Fruit fly (Drosophila melanogaster) whole organism, embryonic: ENCODE measurements around the gene Rbcn-3B.

Source experiments
- Adf1 ChIP-seq: fragments of 200-800 bp; sonication (Bioruptor generic); IDR thresholded peaks from 2 replicates; pipeline ENCODE4 v1.3.6; 2022; ENCODE audit warnings: missing biosample characterization, missing genetic modification characterization
- Antp ChIP-seq: fragments of 200-800 bp; sonication (Bioruptor generic); optimal IDR thresholded peaks from 3 replicates; lab custom pipeline; 2016; ENCODE audit warnings: missing biosample characterization, missing genetic modification characterization
- Blimp-1 ChIP-seq: fragments of 200-800 bp; sonication (Bioruptor generic); optimal IDR thresholded peaks from 3 replicates; lab custom pipeline; 2018; ENCODE audit warnings: missing biosample characterization, missing genetic modification characterization, mild to moderate bottlenecking, moderate library complexity, missing genetic modification reagents
- CG10147 ChIP-seq: fragments of 200-800 bp; sonication (Bioruptor generic); optimal IDR thresholded peaks from 2 replicates; lab custom pipeline; 2019; ENCODE audit warnings: missing biosample characterization, mild to moderate bottlenecking, missing genetic modification characterization, moderate library complexity
- CG10366 ChIP-seq: fragments of 200-800 bp; sonication (Bioruptor generic); IDR thresholded peaks from 2 replicates; pipeline ENCODE4 v1.3.6; 2022; ENCODE audit warnings: missing biosample characterization, missing genetic modification characterization
- CG10979 ChIP-seq: fragments of 200-800 bp; sonication (Bioruptor generic); optimal IDR thresholded peaks from 2 replicates; lab custom pipeline; 2018; ENCODE audit warnings: missing biosample characterization, mild to moderate bottlenecking, missing genetic modification characterization, moderate library complexity
- CG11398 ChIP-seq: fragments of 200-800 bp; sonication (Bioruptor generic); optimal IDR thresholded peaks from 2 replicates; lab custom pipeline; 2016; ENCODE audit warnings: missing biosample characterization, missing genetic modification characterization
- CG13296 ChIP-seq: fragments of 200-800 bp; sonication (Bioruptor generic); optimal IDR thresholded peaks from 3 replicates; lab custom pipeline; 2018; ENCODE audit warnings: missing biosample characterization, mild to moderate bottlenecking, missing genetic modification characterization
- CG15073 ChIP-seq: fragments of 200-800 bp; sonication (Bioruptor generic); optimal IDR thresholded peaks from 2 replicates; lab custom pipeline; 2016; ENCODE audit warnings: missing biosample characterization, missing genetic modification characterization
- CG15269 ChIP-seq: fragments of 200-800 bp; sonication (Bioruptor generic); optimal IDR thresholded peaks from 2 replicates; lab custom pipeline; 2018; ENCODE audit warnings: missing biosample characterization, mild to moderate bottlenecking, missing genetic modification characterization, moderate library complexity
- CG16863 ChIP-seq: fragments of 200-800 bp; sonication (Bioruptor generic); optimal IDR thresholded peaks from 3 replicates; lab custom pipeline; 2016; ENCODE audit warnings: missing biosample characterization, missing genetic modification characterization
- CG17328 ChIP-seq: fragments of 200-800 bp; sonication (Bioruptor generic); IDR thresholded peaks from 2 replicates; pipeline ENCODE4 v1.3.6; 2022; ENCODE audit warnings: missing biosample characterization, missing genetic modification characterization
- CG2116 ChIP-seq: fragments of 200-800 bp; sonication (Bioruptor generic); optimal IDR thresholded peaks from 3 replicates; lab custom pipeline; 2018; ENCODE audit warnings: missing biosample characterization, mild to moderate bottlenecking, missing genetic modification characterization
- CG3163 ChIP-seq: fragments of 200-800 bp; sonication (Bioruptor generic); optimal IDR thresholded peaks from 3 replicates; lab custom pipeline; 2016; ENCODE audit warnings: missing biosample characterization, missing genetic modification characterization
- CG42726 ChIP-seq: fragments of 200-800 bp; sonication (Bioruptor generic); IDR thresholded peaks from 2 replicates; pipeline ENCODE4 v1.3.6; 2022; ENCODE audit warnings: missing biosample characterization, missing genetic modification characterization; ENCODE audit not compliant: partially characterized antibody
- CG4424 ChIP-seq: fragments of 200-800 bp; sonication (Bioruptor generic); optimal IDR thresholded peaks from 3 replicates; lab custom pipeline; 2016; ENCODE audit warnings: missing biosample characterization, missing genetic modification characterization
- CG4707 ChIP-seq: fragments of 200-800 bp; sonication (Bioruptor generic); optimal IDR thresholded peaks from 2 replicates; lab custom pipeline; 2018; ENCODE audit warnings: missing biosample characterization, mild to moderate bottlenecking, missing genetic modification characterization, moderate library complexity
- CG5245 ChIP-seq: fragments of 200-800 bp; sonication (Bioruptor generic); optimal IDR thresholded peaks from 3 replicates; lab custom pipeline; 2016; ENCODE audit warnings: missing biosample characterization, missing genetic modification characterization
- CG7271 ChIP-seq: fragments of 200-800 bp; sonication (Bioruptor generic); optimal IDR thresholded peaks from 2 replicates; lab custom pipeline; 2018; ENCODE audit warnings: missing biosample characterization, mild to moderate bottlenecking, missing genetic modification characterization, moderate library complexity
- CG7372 ChIP-seq: fragments of 200-800 bp; sonication (Bioruptor generic); IDR thresholded peaks from 2 replicates; pipeline ENCODE4 v1.3.6; 2022; ENCODE audit warnings: missing biosample characterization, missing genetic modification characterization
- CG7987 ChIP-seq: fragments of 200-800 bp; sonication (Bioruptor generic); optimal IDR thresholded peaks from 2 replicates; lab custom pipeline; 2018; ENCODE audit warnings: missing biosample characterization, mild to moderate bottlenecking, missing genetic modification characterization, moderate library complexity
- CG8089 ChIP-seq: fragments of 200-800 bp; sonication (Bioruptor generic); optimal IDR thresholded peaks from 3 replicates; lab custom pipeline; 2016; ENCODE audit warnings: missing biosample characterization, missing genetic modification characterization
- CG8944 ChIP-seq: fragments of 200-800 bp; sonication (Bioruptor generic); optimal IDR thresholded peaks from 3 replicates; lab custom pipeline; 2016; ENCODE audit warnings: missing biosample characterization, missing genetic modification characterization
- CG9932 ChIP-seq: fragments of 200-800 bp; sonication (Bioruptor generic); IDR thresholded peaks from 2 replicates; pipeline ENCODE4 v1.3.6; 2022; ENCODE audit warnings: missing biosample characterization, missing genetic modification characterization
- Chrac-16 ChIP-seq: fragments of 200-800 bp; sonication (Bioruptor generic); optimal IDR thresholded peaks from 3 replicates; lab custom pipeline; 2016; ENCODE audit warnings: missing biosample characterization, missing genetic modification characterization
- HLH4C ChIP-seq: fragments of 200-800 bp; sonication (Bioruptor generic); IDR thresholded peaks from 3 replicates; pipeline ENCODE4 v1.3.6; 2022; ENCODE audit warnings: missing biosample characterization, missing genetic modification characterization; ENCODE audit not compliant: partially characterized antibody
- HLHmδ ChIP-seq: fragments of 200-800 bp; sonication (Bioruptor generic); optimal IDR thresholded peaks from 2 replicates; lab custom pipeline; 2018; ENCODE audit warnings: missing biosample characterization, mild to moderate bottlenecking, missing genetic modification characterization, moderate library complexity
- Kr ChIP-seq: fragments of 200-800 bp; sonication (Bioruptor generic); optimal IDR thresholded peaks from 2 replicates; lab custom pipeline; 2017; ENCODE audit warnings: missing biosample characterization, mild to moderate bottlenecking, missing genetic modification characterization
- Nf-YA ChIP-seq: fragments of 200-800 bp; sonication (Bioruptor generic); IDR thresholded peaks from 2 replicates; pipeline ENCODE4 v1.3.6; 2022; ENCODE audit warnings: missing biosample characterization, missing genetic modification characterization
- Optix ChIP-seq: fragments of 200-800 bp; sonication (Bioruptor generic); IDR thresholded peaks from 3 replicates; pipeline ENCODE4 v1.3.6; 2022; ENCODE audit warnings: missing biosample characterization, missing genetic modification characterization
- Sry-β ChIP-seq: fragments of 200-800 bp; sonication (Bioruptor generic); optimal IDR thresholded peaks from 2 replicates; lab custom pipeline; 2018; ENCODE audit warnings: missing biosample characterization, mild to moderate bottlenecking, missing genetic modification characterization, moderate library complexity
- ash1 ChIP-seq: fragments of 200-800 bp; sonication (Bioruptor generic); optimal IDR thresholded peaks from 2 replicates; lab custom pipeline; 2018; ENCODE audit warnings: missing biosample characterization, mild to moderate bottlenecking, missing genetic modification characterization
- br ChIP-seq: fragments of >200 bp; optimal IDR thresholded peaks from 2 replicates; lab custom pipeline; 2017
- chn ChIP-seq: fragments of 200-800 bp; sonication (Bioruptor generic); optimal IDR thresholded peaks from 2 replicates; lab custom pipeline; 2016; ENCODE audit warnings: missing biosample characterization, missing genetic modification characterization
- crp ChIP-seq, 2 experiments: fragments of 200-800 bp; sonication (Bioruptor generic); optimal IDR thresholded peaks; 2 replicates in 1 of 2; 3 replicates in 1 of 2; lab custom pipeline; 2017; ENCODE audit warnings: missing biosample characterization in 2 of 2, missing genetic modification characterization in 2 of 2, mild to moderate bottlenecking in 1 of 2, moderate library complexity in 1 of 2
- hb ChIP-seq: fragments of 200-800 bp; sonication (Bioruptor generic); IDR thresholded peaks from 3 replicates; pipeline ENCODE4 v1.3.6; 2022; ENCODE audit warnings: missing biosample characterization, missing genetic modification characterization; ENCODE audit not compliant: partially characterized antibody
- hkb ChIP-seq, 2 experiments: fragments of 200-800 bp in 1 of 2; fragments of >200 bp in 1 of 2; sonication (Bioruptor generic) in 1 of 2; IDR thresholded peaks in 1 of 2; optimal IDR thresholded peaks in 1 of 2; 2 replicates each; pipeline versions ENCODE4 v1.3.6 to Lab custom; 2017 to 2022; ENCODE audit warnings: missing biosample characterization in 1 of 2, missing genetic modification characterization in 1 of 2
- nmo ChIP-seq: fragments of 200-800 bp; sonication (Bioruptor generic); optimal IDR thresholded peaks from 2 replicates; lab custom pipeline; 2018; ENCODE audit warnings: missing biosample characterization, mild to moderate bottlenecking, missing genetic modification characterization, moderate library complexity
- oc ChIP-seq: fragments of 200-800 bp; sonication (Bioruptor generic); optimal IDR thresholded peaks from 2 replicates; lab custom pipeline; 2018; ENCODE audit warnings: missing biosample characterization, mild to moderate bottlenecking, missing genetic modification characterization, moderate library complexity
- pnt ChIP-seq: fragments of 200-800 bp; sonication (Bioruptor generic); optimal IDR thresholded peaks from 3 replicates; lab custom pipeline; 2016; ENCODE audit warnings: missing biosample characterization, missing genetic modification characterization
- psq ChIP-seq: fragments of 200-800 bp; sonication (Bioruptor generic); optimal IDR thresholded peaks from 2 replicates; lab custom pipeline; 2017; ENCODE audit warnings: missing biosample characterization, missing genetic modification characterization
- salm ChIP-seq: fragments of 200-800 bp; sonication (Bioruptor generic); optimal IDR thresholded peaks from 2 replicates; lab custom pipeline; 2018; ENCODE audit warnings: missing biosample characterization, mild to moderate bottlenecking, missing genetic modification characterization
- seq ChIP-seq: fragments of 200-800 bp; sonication (Bioruptor generic); IDR thresholded peaks from 2 replicates; pipeline ENCODE4 v1.3.6; 2022; ENCODE audit warnings: missing biosample characterization, missing genetic modification characterization
- slou ChIP-seq: fragments of 200-800 bp; sonication (Bioruptor generic); optimal IDR thresholded peaks from 3 replicates; lab custom pipeline; 2016; ENCODE audit warnings: missing biosample characterization, missing genetic modification characterization
- sna ChIP-seq: fragments of 200-800 bp; sonication (Bioruptor generic); IDR thresholded peaks from 2 replicates; pipeline ENCODE4 v1.3.6; 2022; ENCODE audit warnings: missing biosample characterization, missing genetic modification characterization; ENCODE audit not compliant: partially characterized antibody
- so ChIP-seq: fragments of 200-800 bp; sonication (Bioruptor generic); IDR thresholded peaks from 3 replicates; pipeline ENCODE4 v1.3.6; 2022; ENCODE audit warnings: missing biosample characterization, missing genetic modification characterization
- zen ChIP-seq: fragments of 200-800 bp; sonication (Bioruptor generic); optimal IDR thresholded peaks from 3 replicates; lab custom pipeline; 2018; ENCODE audit warnings: missing biosample characterization, mild to moderate bottlenecking, missing genetic modification characterization, moderate library complexity
- zen2 ChIP-seq: fragments of 200-800 bp; sonication (Bioruptor generic); IDR thresholded peaks from 3 replicates; pipeline ENCODE4 v1.3.6; 2022; ENCODE audit warnings: missing biosample characterization, missing genetic modification characterization; ENCODE audit not compliant: partially characterized antibody

The Rbcn-3B gene

DNA sequence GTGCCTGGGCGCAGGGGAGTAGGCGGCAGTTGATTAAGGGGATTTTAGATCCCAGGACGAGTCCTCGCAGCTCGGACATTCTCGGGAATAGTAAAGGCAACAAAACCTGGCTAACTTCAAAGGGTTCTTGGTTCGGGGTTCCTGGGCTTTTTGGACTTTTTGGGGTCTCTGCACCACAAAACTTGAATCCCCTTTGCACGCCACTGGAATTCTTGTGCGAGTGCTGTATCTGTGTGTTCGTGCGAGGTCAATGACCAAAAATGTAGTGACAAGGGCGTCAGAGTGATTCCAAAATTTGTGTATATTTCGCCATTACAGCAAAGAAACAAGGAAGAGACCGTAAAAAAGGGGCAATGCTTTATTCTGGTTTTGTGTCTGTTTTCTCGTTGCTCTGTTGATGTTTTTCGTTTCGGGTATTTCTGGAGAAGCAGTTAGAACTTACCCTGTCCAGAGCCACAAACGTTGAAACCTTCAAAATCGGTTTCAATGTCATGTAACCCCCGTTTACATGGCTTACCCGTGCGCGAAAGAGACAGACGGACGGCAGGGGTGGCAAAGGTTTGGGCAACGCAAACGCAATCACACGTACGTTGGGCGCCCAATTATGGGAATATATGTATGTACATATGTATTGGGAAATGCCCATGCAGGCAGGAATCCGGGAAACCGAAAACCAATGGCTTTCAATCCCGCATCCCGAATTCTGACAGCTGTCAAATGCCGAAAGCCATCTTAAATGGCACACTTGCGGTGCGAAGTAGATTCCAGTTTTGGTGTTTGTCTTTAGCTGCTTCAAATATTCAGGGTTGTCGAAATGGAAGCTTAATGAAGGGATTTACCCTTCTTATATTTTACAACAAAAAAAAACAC is 35.8 kb downstream of the Rbcn-3B start (continued):
- TF ChIP-seq so (0 out of 3 replicates have a peak, but pooled peaks have one; percentile 6), sna (no peak), Chrac-16 (peak; percentile 49), CG4707 (GFP tag; lab: Kevin White, UChicago) (no peak), crp (GFP tag; optimal IDR thresholded peaks at IDR 0.05; lab: Kevin White, UChicago) (no peak), CG2116 (no peak), Nf-YA (GFP tag; lab: Robert Waterston, UW) (0 out of 2 replicates have a peak, but pooled peaks have one; percentile 24), br (lab: Kevin White, UChicago) (no peak), pnt (GFP tag; lab: Kevin White, UChicago) (peak; percentile 8), Kr (GFP tag; lab: Kevin White, UChicago) (no peak), CG42726 (GFP tag; lab: Robert Waterston, UW) (no peak), CG9932 (GFP tag; lab: Robert Waterston, UW) (peak; percentile 47), nmo (peak; percentile 14), oc (no peak), CG15269 (tag; lab: Kevin White, UChicago) (peak; percentile 38), Blimp-1 (GFP tag; lab: Kevin White, UChicago) (peak; percentile 61), CG17328 (GFP tag; lab: Robert Waterston, UW) (peak; percentile 44; the same call in 1 of the 2 replicates), CG16863 (no peak), CG10979 (tag; lab: Kevin White, UChicago) (peak; percentile 50), chn (GFP tag; lab: Kevin White, UChicago) (peak; percentile 5), CG8944 (GFP tag; lab: Kevin White, UChicago) (peak; percentile 67), ash1 (no peak), CG10366 (GFP tag; lab: Robert Waterston, UW) (peak; percentile 50; the same call in 1 of the 2 replicates), CG7271 (no peak), psq (GFP tag; lab: Kevin White, UChicago) (no peak), Sry-β (GFP tag; lab: Kevin White, UChicago) (no peak), hb (GFP tag; lab: Robert Waterston, UW) (no peak), CG7372 (no peak), salm (tag; lab: Kevin White, UChicago) (peak; percentile 6), CG4424 (GFP tag; lab: Kevin White, UChicago) (peak; percentile 11), Adf1 (GFP tag; lab: Robert Waterston, UW) (no peak), CG7987 (no peak), CG3163 (no peak), CG13296 (GFP tag; lab: Kevin White, UChicago) (no peak), CG15073 (no peak), CG10147 (GFP tag; lab: Kevin White, UChicago) (no peak), CG11398 (GFP tag; lab: Kevin White, UChicago) (no peak), Optix (peak; percentile 52; the same call in 2 of the 3 replicates), HLH4C (GFP tag; lab: Robert Waterston, UW) (no peak), seq (no peak), hkb (optimal IDR thresholded peaks at IDR 0.05; lab: Kevin White, UChicago) (no peak), hkb (GFP tag; IDR thresholded peaks at IDR 0.05; lab: Robert Waterston, UW) (peak; percentile 56), HLHmδ (GFP tag; lab: Kevin White, UChicago) (no peak), Antp (peak; percentile 76), slou (no peak), CG8089 (peak; percentile 16), zen2 (no peak), CG5245 (GFP tag; lab: Kevin White, UChicago) (no peak), zen (tag; lab: Kevin White, UChicago) (no peak)
